Fruit fly (Drosophila melanogaster): Measurements from ENCODE around the gene Pat1.
A peak's percentile ranks its signal among the peaks of the same experiment; 100 is the strongest.

The Pat1 gene

dm6 chrX:6599880-6600279, 9.3 kb downstream of the Pat1 start, which contains the start of gene pigs:
pigs (plus strand) TSS chrX:6600062.
- no peak for TF ChIP-seq noc (tag; optimal IDR thresholded peaks at IDR 0.05)

dm6 chrX:6601144-6601543, 10.6 kb downstream of the Pat1 start:
- no peak for TF ChIP-seq noc (tag; optimal IDR thresholded peaks at IDR 0.05)

- TF ChIP-seq noc (tag; optimal IDR thresholded peaks at IDR 0.05): peak; percentile 84
Observed at dm6 chrX:6601641-6602276, 11.2 kb downstream of the Pat1 start.

dm6 chrX:6604706-6605105, 14.1 kb downstream of the Pat1 start:
- no peak for TF ChIP-seq noc (tag; optimal IDR thresholded peaks at IDR 0.05)

dm6 chrX:6611831-6612230, 21.3 kb downstream of the Pat1 start:
- no peak for TF ChIP-seq noc (tag; optimal IDR thresholded peaks at IDR 0.05)

- no peak for TF ChIP-seq noc (tag; optimal IDR thresholded peaks at IDR 0.05)
Observed at dm6 chrX:6612509-6612908, 21.9 kb downstream of the Pat1 start.

dm6 chrX:6613581-6613980, 23.0 kb downstream of the Pat1 start:
- TF ChIP-seq noc (tag; optimal IDR thresholded peaks at IDR 0.05): no peak

dm6 chrX:6614266-6614665, 23.7 kb downstream of the Pat1 start:
- TF ChIP-seq noc (tag; optimal IDR thresholded peaks at IDR 0.05): no peak

- TF ChIP-seq noc (tag; optimal IDR thresholded peaks at IDR 0.05): no peak
Observed at dm6 chrX:6615476-6615875, 24.9 kb downstream of the Pat1 start.

- TF ChIP-seq noc (tag; optimal IDR thresholded peaks at IDR 0.05): no peak
Observed at dm6 chrX:6616771-6617170, 26.2 kb downstream of the Pat1 start.

dm6 chrX:6617372-6617771, 26.8 kb downstream of the Pat1 start:
- no peak for TF ChIP-seq noc (tag; optimal IDR thresholded peaks at IDR 0.05)

- TF ChIP-seq noc (tag; optimal IDR thresholded peaks at IDR 0.05): peak; percentile 36
Observed at dm6 chrX:6621566-6622006, 31.0 kb downstream of the Pat1 start.

- TF ChIP-seq noc (tag; optimal IDR thresholded peaks at IDR 0.05): no peak
Observed at dm6 chrX:6624006-6624745, 33.6 kb downstream of the Pat1 start.

- TF ChIP-seq noc (tag; optimal IDR thresholded peaks at IDR 0.05): no peak
Observed at dm6 chrX:6624977-6625591, 34.5 kb downstream of the Pat1 start.

dm6 chrX:6631885-6632284, 41.3 kb downstream of the Pat1 start:
- no peak for TF ChIP-seq noc (tag; optimal IDR thresholded peaks at IDR 0.05)

dm6 chrX:6633659-6634058, 43.1 kb downstream of the Pat1 start, which contains the start of gene CG14443:
CG14443 (plus strand) TSS chrX:6633959.
- TF ChIP-seq noc (tag; optimal IDR thresholded peaks at IDR 0.05): no peak

- TF ChIP-seq noc (tag; optimal IDR thresholded peaks at IDR 0.05): no peak
Observed at dm6 chrX:6638123-6638522, 47.5 kb downstream of the Pat1 start.

Measured in whole organism, larva.